ENCODE assay signal across 2 worm cellular contexts in the genomic region with DNA sequence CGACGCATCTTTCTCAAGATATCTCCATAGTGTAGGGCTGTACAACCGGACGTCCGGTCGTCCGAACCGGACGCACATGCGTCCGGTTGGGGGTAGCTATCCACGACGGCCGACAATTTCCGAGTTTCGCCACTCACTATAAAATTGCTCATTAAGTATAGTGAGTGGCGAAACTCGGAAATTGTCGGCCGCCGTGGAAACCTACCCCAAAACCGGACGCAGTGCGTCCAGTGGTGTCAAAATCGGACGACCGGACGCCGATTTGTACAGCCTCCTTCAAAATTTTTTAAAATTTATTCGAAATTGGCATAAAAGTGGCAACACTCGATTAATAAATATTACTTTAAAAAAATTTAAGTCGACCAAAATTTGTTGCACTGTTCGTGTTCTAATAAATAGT.
TF ChIP-seq lines count a peak whose summit lies in the region.
"Not testable (repeated sequence)": the region's sequence is repeated elsewhere in the genome, so short reads cannot be mapped to it uniquely, and the experiment has no call there.

No protein-coding gene starts in this region.

TF ChIP-seq in whole organism, L4 larva, 104 proteins besides CTCF, POLR2A, EP300 and RAD21:
- peak; percentile 73; the same call in 1 of the 2 replicates for TF ChIP-seq snpc-1.2 (GFP tag; IDR thresholded peaks at IDR 0.05; lab: Robert Waterston, UW)

TF ChIP-seq in whole organism, young adult, 124 proteins besides CTCF, POLR2A, EP300 and RAD21:
- peak; percentile 66; the same call in 1 of the 2 replicates for TF ChIP-seq attf-6 (GFP tag; IDR thresholded peaks at IDR 0.05; lab: Robert Waterston, UW)
- 0 out of 2 replicates have a peak, but pooled peaks have one; percentile 28 for TF ChIP-seq hmg-1.2 (GFP tag; IDR thresholded peaks at IDR 0.05; lab: Robert Waterston, UW)
- not testable (repeated sequence) for TF ChIP-seq snpc-4 (GFP tag; optimal IDR thresholded peaks at IDR 0.05; lab: Kevin White, UChicago)
- TF ChIP-seq snpc-4 (tag; optimal IDR thresholded peaks at IDR 0.05; lab: Kevin White, UChicago): peak in 2 of 4 experiments; percentile 83 to 95
TF ChIP-seq in whole organism, young adult: peak in this region for 3; not testable (repeated sequence) for 121.
